Worm (Caenorhabditis elegans) whole organism, young adult: ENCODE results near the gene ZK1098.6.

Experiments used
- B0035.1 ChIP-seq: sonication (generic microtip); optimal IDR thresholded peaks from 2 replicates; lab custom pipeline; 2016; ENCODE audit warnings: missing genetic modification characterization, mild to moderate bottlenecking, missing compliant biosample characterization, missing genotype, missing genetic modification reagents
- Y67H2A.10 ChIP-seq: fragments of 200-800 bp; sonication (Bioruptor generic); conservative IDR thresholded peaks from 2 replicates; pipeline ENCODE4 v1.3.6; 2022; ENCODE audit warnings: missing genetic modification reagents, missing genetic modification characterization, missing compliant biosample characterization
- ama-1 ChIP-seq, 3 experiments: fragments of 150-350 bp in 1 of 3; sonication (generic microtip) in 2 of 3; optimal IDR thresholded peaks; 2 replicates each; lab custom pipeline; 2014 to 2018; ENCODE audit warnings: missing biosample characterization in 2 of 3, missing genetic modification characterization in 2 of 3, missing genetic modification reagents in 2 of 3
- athp-1 ChIP-seq: sonication (generic microtip); optimal IDR thresholded peaks from 2 replicates; lab custom pipeline; 2017; ENCODE audit warnings: mild to moderate bottlenecking, missing genetic modification characterization, missing compliant biosample characterization
- lin-26 ChIP-seq: fragments of 200-800 bp; sonication (Bioruptor generic); IDR thresholded peaks from 2 replicates; pipeline ENCODE4 v1.3.6; 2022; ENCODE audit warnings: missing genetic modification reagents, missing genetic modification characterization, missing compliant biosample characterization
- lin-35 ChIP-seq, 3 experiments: fragments of 150-350 bp in 2 of 3; sonication (generic microtip) in 1 of 3; optimal IDR thresholded peaks; 2 replicates each; lab custom pipeline; 2014 to 2018; ENCODE audit warnings: missing biosample characterization in 3 of 3, missing genetic modification characterization in 3 of 3, missing genetic modification reagents in 3 of 3
- lir-1 ChIP-seq: fragments of 200-800 bp; sonication (Bioruptor generic); conservative IDR thresholded peaks from 2 replicates; pipeline ENCODE4 v1.3.6; 2022; ENCODE audit warnings: missing genetic modification reagents, missing genetic modification characterization, missing compliant biosample characterization
- lsl-1 ChIP-seq: fragments of 200-800 bp; sonication (Bioruptor generic); optimal IDR thresholded peaks from 2 replicates; lab custom pipeline; 2018; ENCODE audit warnings: mild to moderate bottlenecking, missing genetic modification characterization, moderate library complexity, missing compliant biosample characterization
- pha-4 ChIP-seq: fragments of 150-350 bp; sonication (generic microtip); optimal IDR thresholded peaks from 2 replicates; lab custom pipeline; 2014; ENCODE audit warnings: missing biosample characterization, missing genetic modification reagents, missing genetic modification characterization
- repo-1 ChIP-seq: sonication (generic microtip); optimal IDR thresholded peaks from 2 replicates; lab custom pipeline; 2017; ENCODE audit warnings: mild to moderate bottlenecking, missing genetic modification characterization, missing compliant biosample characterization
- sea-2 ChIP-seq: fragments of 200-800 bp; sonication (Bioruptor generic); IDR thresholded peaks from 2 replicates; pipeline ENCODE4 v1.3.6; 2022; ENCODE audit warnings: missing genetic modification characterization, missing compliant biosample characterization
- snpc-4 ChIP-seq, 5 experiments: fragments of 150-350 bp in 1 of 5; sonication (generic microtip) in 4 of 5; optimal IDR thresholded peaks; 2 replicates each; lab custom pipeline; 2014 to 2018; ENCODE audit warnings: missing genetic modification characterization in 5 of 5, missing biosample characterization in 3 of 5, antibody characterized with exemption in 2 of 5, mild to moderate bottlenecking in 2 of 5, missing compliant biosample characterization in 2 of 5, missing genotype in 2 of 5, moderate library complexity in 2 of 5, missing genetic modification reagents in 1 of 5
- unc-130 ChIP-seq: sonication (generic microtip); optimal IDR thresholded peaks from 2 replicates; lab custom pipeline; 2016; ENCODE audit warnings: missing genetic modification reagents, missing genetic modification characterization, missing compliant biosample characterization

DNA sequence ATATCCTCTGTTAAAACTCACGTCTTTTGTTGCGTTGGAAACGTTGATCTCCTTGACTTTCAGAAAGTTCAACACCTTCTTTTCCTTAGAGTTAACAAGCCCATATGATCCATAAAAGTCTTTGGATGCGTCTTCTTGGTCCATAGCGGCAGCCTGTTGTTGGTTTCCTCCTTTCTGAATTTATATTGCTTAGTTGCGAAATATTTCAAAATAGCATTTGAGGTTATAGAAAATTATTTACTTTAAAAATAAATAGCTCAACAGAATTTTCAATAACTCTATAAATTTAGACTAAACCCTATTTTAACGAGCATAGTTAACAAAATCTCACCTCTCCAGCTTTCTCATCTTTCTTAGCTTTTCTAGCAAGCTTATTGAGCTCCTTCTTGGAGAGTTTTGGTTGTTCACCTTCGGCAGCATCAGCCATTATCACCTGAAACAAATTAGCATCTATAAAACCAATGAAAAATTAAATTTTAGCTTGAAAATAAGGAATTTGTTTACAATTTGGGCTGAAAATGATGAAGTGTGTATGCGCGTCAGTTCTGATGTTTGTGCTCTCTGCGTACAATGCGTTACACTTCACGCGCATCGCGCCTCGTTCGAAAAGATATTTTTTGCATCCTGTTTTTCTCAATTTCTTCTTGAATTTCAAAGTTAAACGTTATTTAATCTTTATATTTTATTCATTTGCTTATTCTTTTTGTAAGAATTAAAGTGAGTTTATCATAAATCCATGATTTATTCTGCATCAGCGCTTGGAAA, 36.0 kb upstream of the ZK1098.6 start, which contains the start of the genes dars-1 and ctr-9:
- TF ChIP-seq sea-2 (GFP tag; lab: Robert Waterston, UW): no peak
- TF ChIP-seq B0035.1 (tag; lab: Kevin White, UChicago): no peak
- TF ChIP-seq unc-130 (GFP tag; lab: Kevin White, UChicago): no peak
- TF ChIP-seq pha-4 (tag; lab: Kevin White, UChicago): no peak
- TF ChIP-seq lin-26: no peak
- TF ChIP-seq Y67H2A.10 (GFP tag; lab: Robert Waterston, UW): no peak
- TF ChIP-seq ama-1 (optimal IDR thresholded peaks at IDR 0.05; lab: Kevin White, UChicago): no peak
- TF ChIP-seq ama-1 (GFP tag; optimal IDR thresholded peaks at IDR 0.05; lab: Kevin White, UChicago): no peak
- TF ChIP-seq lsl-1 (GFP tag; lab: Kevin White, UChicago): no peak
- TF ChIP-seq repo-1 (tag; lab: Kevin White, UChicago): no peak
- TF ChIP-seq snpc-4 (GFP tag; optimal IDR thresholded peaks at IDR 0.05; lab: Kevin White, UChicago): no peak
- TF ChIP-seq snpc-4 (tag; optimal IDR thresholded peaks at IDR 0.05; lab: Kevin White, UChicago): no peak
- TF ChIP-seq athp-1 (tag; lab: Kevin White, UChicago): no peak
- TF ChIP-seq lir-1 (GFP tag; lab: Robert Waterston, UW): no peak
- TF ChIP-seq lin-35 (GFP tag; optimal IDR thresholded peaks at IDR 0.05; lab: Kevin White, UChicago): no peak
